Worm (Caenorhabditis elegans): ENCODE data around the gene ufc-1.

ufc-1 gene

DNA sequence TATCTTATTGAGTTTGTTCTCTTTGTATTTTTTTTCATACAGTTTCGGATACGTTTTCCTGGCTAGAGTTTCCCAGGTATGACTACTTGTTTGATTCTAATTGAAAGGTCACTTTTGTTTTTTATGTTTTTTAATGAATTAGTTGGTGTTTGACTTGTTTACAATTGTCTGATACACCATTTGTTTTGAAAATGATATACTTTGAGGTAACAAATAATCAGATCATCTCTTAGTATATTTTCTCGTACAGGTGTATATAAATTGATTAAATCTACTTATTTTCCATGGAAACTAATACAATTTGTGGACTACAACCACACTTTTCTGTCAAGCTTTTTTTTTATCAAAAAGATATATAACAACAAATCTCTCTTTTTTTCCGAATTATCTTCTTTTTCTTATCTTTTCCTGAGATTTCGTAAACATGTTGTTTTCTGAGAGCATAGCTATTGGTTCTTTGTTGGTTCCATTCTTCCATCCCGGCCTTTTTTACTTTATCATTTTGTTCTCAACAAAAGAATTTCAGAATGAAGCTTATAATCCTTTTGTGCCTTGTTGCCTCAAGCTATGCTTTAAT is 1.4 kb upstream of the ufc-1 start, which contains the start of gene ttr-5:
ttr-5 (plus strand) TSS at position 527 of the 577 bp plus-strand sequence.
- TF ChIP-seq sem-2 (GFP tag; optimal IDR thresholded peaks at IDR 0.05) (no peak), elt-3 (tag; optimal IDR thresholded peaks at IDR 0.05) (no peak), lin-32 (GFP tag; optimal IDR thresholded peaks at IDR 0.05) (no peak), nhr-237 (tag; optimal IDR thresholded peaks at IDR 0.05) (no peak), unc-39 (tag; optimal IDR thresholded peaks at IDR 0.05) (no peak), nhr-28 (tag; optimal IDR thresholded peaks at IDR 0.05) (no peak), ces-1 (GFP tag; optimal IDR thresholded peaks at IDR 0.05) (no peak), mls-2 (tag; optimal IDR thresholded peaks at IDR 0.05) (no peak), bed-3 (GFP tag; optimal IDR thresholded peaks at IDR 0.05) (no peak), blmp-1 (tag; optimal IDR thresholded peaks at IDR 0.05) (no peak), snpc-4 (tag; optimal IDR thresholded peaks at IDR 0.05) (no peak), pha-4 (tag; optimal IDR thresholded peaks at IDR 0.05) (no peak), ceh-39 (tag; optimal IDR thresholded peaks at IDR 0.05) (no peak), drap-1 (GFP tag; optimal IDR thresholded peaks at IDR 0.05) (no peak), ztf-11 (tag; optimal IDR thresholded peaks at IDR 0.05) (no peak), unc-120 (tag; optimal IDR thresholded peaks at IDR 0.05; ENCODE audit: poor library complexity, severe bottlenecking) (no peak), ham-2 (GFP tag; optimal IDR thresholded peaks at IDR 0.05) (no peak), lsy-2 (tag; optimal IDR thresholded peaks at IDR 0.05) (no peak), nhr-12 (tag; optimal IDR thresholded peaks at IDR 0.05) (no peak)

DNA sequence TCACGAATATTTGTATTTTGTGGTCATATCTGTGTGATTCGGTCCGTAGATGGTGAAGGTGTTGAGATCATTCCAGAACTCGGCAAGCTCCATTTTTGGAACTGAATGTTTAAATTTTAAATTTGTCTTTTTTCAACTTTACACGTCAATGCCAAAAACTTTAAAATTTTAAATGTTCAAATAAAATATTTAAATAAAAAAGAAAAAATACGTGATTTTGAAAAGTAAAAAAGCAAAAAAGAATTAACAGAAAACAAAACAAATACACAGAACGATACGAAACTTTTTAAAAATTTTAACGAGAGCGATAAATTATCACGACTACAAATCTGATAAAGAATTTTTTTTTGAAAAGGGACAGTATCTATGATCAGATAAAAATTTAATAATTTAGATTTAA is 2.9 kb downstream of the ufc-1 start, which contains the start of gene elo-4:
elo-4 (minus strand) TSS at position 101 of the 400 bp plus-strand sequence.
- TF ChIP-seq ces-1 (GFP tag; optimal IDR thresholded peaks at IDR 0.05) (no peak), bed-3 (GFP tag; optimal IDR thresholded peaks at IDR 0.05) (no peak), mep-1 (tag; optimal IDR thresholded peaks at IDR 0.05) (no peak), ceh-83 (GFP tag; optimal IDR thresholded peaks at IDR 0.05) (no peak), lsy-2 (tag; optimal IDR thresholded peaks at IDR 0.05) (no peak), ham-2 (GFP tag; optimal IDR thresholded peaks at IDR 0.05) (no peak), nhr-2 (tag; optimal IDR thresholded peaks at IDR 0.05) (no peak)

DNA sequence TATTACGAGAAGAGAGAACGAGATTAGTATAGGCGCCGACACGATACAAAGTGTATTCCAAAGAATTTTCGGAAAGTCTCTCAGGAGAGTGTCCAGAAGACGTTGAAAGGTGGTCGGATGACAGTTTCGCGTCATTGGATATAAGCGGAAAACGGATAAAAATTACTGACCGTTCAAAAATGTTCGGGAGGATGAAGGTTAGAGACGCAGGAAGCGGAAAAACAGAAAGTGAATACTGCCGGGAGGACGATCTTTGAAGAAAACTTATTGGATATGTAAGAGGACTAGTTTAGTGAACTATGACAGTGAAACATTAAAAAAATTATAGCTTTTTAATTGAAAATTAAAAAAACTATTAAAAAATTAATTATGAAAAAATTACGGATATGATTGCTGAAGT is 3.8 kb downstream of the ufc-1 start:
- no peak for TF ChIP-seq snpc-4 (tag; optimal IDR thresholded peaks at IDR 0.05)
- no peak for TF ChIP-seq M03D4.4 (tag; optimal IDR thresholded peaks at IDR 0.05)
- no peak for TF ChIP-seq hlh-1 (tag; optimal IDR thresholded peaks at IDR 0.05)
- TF ChIP-seq elt-3 (tag; optimal IDR thresholded peaks at IDR 0.05): no peak
- no peak for TF ChIP-seq lsy-2 (tag; optimal IDR thresholded peaks at IDR 0.05)
- TF ChIP-seq blmp-1 (tag; optimal IDR thresholded peaks at IDR 0.05): peak; percentile 16
- TF ChIP-seq unc-62 (GFP tag; optimal IDR thresholded peaks at IDR 0.05): no peak
- no peak for TF ChIP-seq lin-32 (GFP tag; optimal IDR thresholded peaks at IDR 0.05)
- no peak for TF ChIP-seq drap-1 (GFP tag; optimal IDR thresholded peaks at IDR 0.05)
- TF ChIP-seq sptf-1 (tag; optimal IDR thresholded peaks at IDR 0.05): no peak
- peak; percentile 15 for TF ChIP-seq ham-2 (GFP tag; optimal IDR thresholded peaks at IDR 0.05)

DNA sequence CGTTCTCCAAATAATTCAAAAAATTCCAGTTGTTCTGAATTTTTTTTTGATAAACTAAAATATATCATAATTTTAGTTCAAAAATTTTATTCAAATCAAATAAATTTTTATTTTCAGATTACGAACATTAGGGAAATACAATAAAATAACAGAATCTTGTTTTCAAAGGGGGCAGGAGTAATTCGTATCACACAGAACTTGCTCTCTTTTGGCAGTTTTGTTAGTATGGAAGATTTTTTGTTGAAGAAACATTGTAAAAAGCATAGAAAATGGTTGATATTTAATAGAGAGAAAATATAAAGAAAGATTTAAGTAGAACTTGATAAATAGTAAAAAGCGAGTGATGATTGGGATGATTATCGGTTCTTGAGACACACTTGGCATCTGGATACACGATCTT is 5.5 kb downstream of the ufc-1 start:
- TF ChIP-seq tbx-8 (GFP tag; optimal IDR thresholded peaks at IDR 0.05) (no peak), lin-32 (GFP tag; optimal IDR thresholded peaks at IDR 0.05) (no peak), nhr-28 (tag; optimal IDR thresholded peaks at IDR 0.05) (no peak), lin-13 (tag; optimal IDR thresholded peaks at IDR 0.05) (no peak), zip-8 (tag; optimal IDR thresholded peaks at IDR 0.05) (no peak), pha-4 (tag; optimal IDR thresholded peaks at IDR 0.05) (no peak), ceh-39 (tag; optimal IDR thresholded peaks at IDR 0.05) (no peak), cnd-1 (tag; optimal IDR thresholded peaks at IDR 0.05) (no peak), sptf-1 (tag; optimal IDR thresholded peaks at IDR 0.05) (no peak), unc-120 (tag; optimal IDR thresholded peaks at IDR 0.05; ENCODE audit: poor library complexity, severe bottlenecking) (no peak), elt-1 (tag; optimal IDR thresholded peaks at IDR 0.05; ENCODE audit: borderline replicate concordance, insufficient read depth) (no peak), unc-62 (GFP tag; optimal IDR thresholded peaks at IDR 0.05) (no peak), hlh-1 (tag; optimal IDR thresholded peaks at IDR 0.05) (no peak), nhr-76 (tag; optimal IDR thresholded peaks at IDR 0.05) (no peak), unc-39 (tag; optimal IDR thresholded peaks at IDR 0.05) (no peak), drap-1 (GFP tag; optimal IDR thresholded peaks at IDR 0.05) (no peak), mls-2 (tag; optimal IDR thresholded peaks at IDR 0.05) (no peak), lsy-2 (tag; optimal IDR thresholded peaks at IDR 0.05) (no peak), nhr-2 (tag; optimal IDR thresholded peaks at IDR 0.05) (no peak)

All from whole organism, mixed stage, embryonic.